Worm (Caenorhabditis elegans) whole organism, L4/young adult: Measurements from ENCODE around the gene cee-1.
A peak's percentile ranks its signal among the peaks of the same experiment; 100 is the strongest.

Experiments
- W03F9.2 ChIP-seq: fragments of 150-350 bp; optimal IDR thresholded peaks from 2 replicates; lab custom pipeline; 2014; ENCODE audit warnings: missing biosample characterization, missing genetic modification characterization
- dao-5 ChIP-seq: sonication (generic microtip); optimal IDR thresholded peaks from 2 replicates; lab custom pipeline; 2016; ENCODE audit warnings: missing genotype, missing genetic modification characterization, moderate library complexity, missing compliant biosample characterization
- him-1 ChIP-seq: sonication (generic microtip); optimal IDR thresholded peaks from 2 replicates; lab custom pipeline; 2016; ENCODE audit warnings: missing genotype, missing genetic modification reagents, missing genetic modification characterization, missing compliant biosample characterization

cee-1 gene

DNA sequence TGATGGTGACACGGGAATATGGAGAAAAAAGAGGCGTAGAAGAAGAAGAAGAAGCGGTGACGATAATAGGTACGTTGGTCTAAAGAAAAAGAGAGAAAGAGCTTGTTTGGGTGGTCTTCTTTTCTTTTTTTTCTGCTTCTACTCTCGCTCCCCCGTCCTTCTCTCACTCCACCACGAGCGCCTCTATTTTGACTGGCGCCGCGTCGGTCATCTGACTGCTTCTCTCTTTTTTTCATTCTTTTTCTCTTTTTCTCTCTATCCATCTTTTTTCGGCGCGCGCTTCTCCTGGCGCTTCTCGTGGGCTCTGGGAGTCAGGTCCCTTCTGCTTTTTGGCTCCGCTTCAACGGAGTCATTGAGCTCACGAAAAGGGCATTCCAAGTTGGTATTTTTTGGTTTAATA is 37.8 kb downstream of the cee-1 start:
- TF ChIP-seq him-1 (peak; percentile 27), W03F9.2 (no peak)

DNA sequence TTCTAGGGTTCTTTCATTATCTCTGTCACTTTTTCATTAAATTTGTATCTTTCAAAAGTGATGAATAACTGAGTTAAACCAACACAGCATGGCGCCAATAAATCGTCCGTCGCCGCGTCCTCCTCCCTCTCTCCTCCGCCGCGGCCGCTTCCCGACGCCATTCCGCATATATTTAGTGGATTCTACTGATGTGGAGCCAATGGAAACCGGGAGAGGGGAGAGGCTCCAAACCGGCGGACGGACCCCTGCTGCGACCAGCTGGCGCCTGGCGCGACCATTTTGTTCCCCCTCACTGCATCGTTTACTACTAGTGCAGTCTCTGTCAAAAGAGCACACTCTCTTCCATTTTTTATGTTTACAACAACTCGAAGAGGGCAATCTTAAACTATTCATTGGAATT is 38.7 kb downstream of the cee-1 start:
- TF ChIP-seq him-1, result no peak
- no peak for TF ChIP-seq W03F9.2
- no peak for TF ChIP-seq dao-5

DNA sequence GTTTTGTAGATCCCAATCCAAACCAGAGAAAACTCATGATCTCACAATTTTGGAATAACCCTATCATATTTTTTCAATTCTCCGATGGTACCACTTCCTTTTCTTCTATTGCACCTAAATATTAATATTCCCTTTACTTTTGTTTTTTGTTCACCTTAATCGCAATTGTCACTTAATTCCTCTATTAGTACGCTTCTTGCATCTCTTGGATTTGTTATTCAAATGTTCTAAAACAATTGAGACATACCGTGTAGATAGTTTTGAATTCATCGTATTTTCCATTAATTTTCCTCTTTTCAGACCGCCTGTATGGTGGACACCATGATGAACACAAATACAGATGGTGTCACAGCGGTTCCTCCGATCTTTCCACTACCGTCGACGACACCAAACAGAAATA is 39.3 kb downstream of the cee-1 start, which contains the start of gene flh-2:
TSS of gene flh-2 (plus strand) at position 301 of the 400 bp plus-strand sequence.
- TF ChIP-seq him-1 (no peak), dao-5 (no peak), W03F9.2 (no peak)

DNA sequence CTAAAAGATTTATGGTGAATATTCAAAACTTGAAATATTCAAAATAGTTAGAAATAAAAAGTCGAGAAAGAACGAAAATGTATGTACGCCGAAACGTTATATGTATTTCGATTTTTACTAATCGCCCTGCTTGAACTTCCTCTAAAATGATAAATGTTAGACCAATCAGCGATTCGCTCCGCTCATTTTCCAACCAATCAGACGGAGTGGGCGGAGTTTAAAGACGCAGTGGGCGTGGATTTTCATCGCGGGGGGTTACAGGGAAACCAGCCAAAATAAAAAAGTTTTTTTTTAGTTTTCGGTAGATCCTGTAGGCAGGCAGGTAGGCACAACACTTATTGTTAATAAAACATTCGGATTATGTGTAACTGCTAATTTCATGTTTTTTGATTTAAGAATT is 40.5 kb downstream of the cee-1 start:
- no peak for TF ChIP-seq W03F9.2
- no peak for TF ChIP-seq dao-5
- no peak for TF ChIP-seq him-1

DNA sequence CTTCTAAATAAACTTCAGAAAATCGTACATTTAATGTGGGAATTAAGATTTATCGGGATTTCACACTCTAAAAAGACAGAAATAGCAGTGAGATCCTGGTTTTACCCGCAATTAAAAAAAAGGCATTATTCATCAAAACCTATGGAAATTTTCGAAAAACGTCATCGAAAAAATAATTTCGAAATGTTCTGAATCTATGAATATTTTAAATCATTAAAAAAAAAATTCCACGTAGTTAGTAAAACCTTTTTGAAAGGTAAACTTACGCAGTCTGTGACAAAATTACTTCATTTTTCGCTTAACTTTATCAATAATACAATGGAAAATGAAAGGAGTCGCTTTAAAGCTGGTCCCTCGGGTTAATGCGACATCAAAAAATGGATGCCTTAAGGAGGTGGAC is 44.1 kb downstream of the cee-1 start, which contains the start of gene C26E6.1:
TSS of gene C26E6.1 (plus strand) at position 301 of the 400 bp plus-strand sequence.
- no peak for TF ChIP-seq W03F9.2
- no peak for TF ChIP-seq him-1
- TF ChIP-seq dao-5, result no peak

DNA sequence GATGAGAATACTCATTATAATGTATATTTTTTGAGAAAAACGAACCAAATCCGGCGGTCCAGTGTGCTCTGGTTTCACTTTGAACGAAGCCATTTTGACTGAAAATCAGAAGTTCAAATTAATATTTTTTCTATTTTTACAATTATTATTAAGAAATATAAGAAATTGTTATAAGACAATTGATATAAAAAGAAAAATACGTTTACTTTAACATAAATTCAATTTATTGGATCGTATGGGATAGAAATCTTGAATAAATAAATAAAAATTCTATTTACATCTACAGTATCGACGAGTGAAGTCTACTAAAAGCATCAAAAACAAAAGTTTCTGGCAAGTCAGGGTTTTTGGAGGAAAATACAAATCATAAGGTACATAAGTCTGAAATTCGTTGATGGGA is 47.7 kb downstream of the cee-1 start, which contains the start of gene C27F2.4:
TSS of gene C27F2.4 (minus strand) at position 101 of the 400 bp plus-strand sequence.
- TF ChIP-seq W03F9.2 (no peak), him-1 (no peak), dao-5 (no peak)

DNA sequence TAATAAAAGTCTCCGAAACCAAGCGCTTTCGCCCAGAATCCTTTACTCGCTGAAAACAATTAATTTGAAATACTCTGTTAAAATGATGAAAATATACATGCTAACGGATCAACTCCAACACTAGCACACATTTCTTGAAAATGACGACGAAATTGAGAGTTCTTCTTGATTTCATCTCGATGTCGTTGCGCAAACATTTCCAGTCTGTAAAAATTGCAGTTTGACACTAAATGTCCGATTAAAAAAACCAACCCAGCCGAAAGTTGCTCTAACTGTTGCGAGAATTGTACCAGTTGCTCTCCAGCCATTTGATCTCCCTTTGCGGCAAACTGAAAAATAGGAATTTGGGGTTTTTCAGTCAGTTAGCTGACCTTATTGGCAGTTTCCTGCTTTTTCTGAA is 48.8 kb downstream of the cee-1 start:
- no peak for TF ChIP-seq W03F9.2
- no peak for TF ChIP-seq him-1
- no peak for TF ChIP-seq dao-5

DNA sequence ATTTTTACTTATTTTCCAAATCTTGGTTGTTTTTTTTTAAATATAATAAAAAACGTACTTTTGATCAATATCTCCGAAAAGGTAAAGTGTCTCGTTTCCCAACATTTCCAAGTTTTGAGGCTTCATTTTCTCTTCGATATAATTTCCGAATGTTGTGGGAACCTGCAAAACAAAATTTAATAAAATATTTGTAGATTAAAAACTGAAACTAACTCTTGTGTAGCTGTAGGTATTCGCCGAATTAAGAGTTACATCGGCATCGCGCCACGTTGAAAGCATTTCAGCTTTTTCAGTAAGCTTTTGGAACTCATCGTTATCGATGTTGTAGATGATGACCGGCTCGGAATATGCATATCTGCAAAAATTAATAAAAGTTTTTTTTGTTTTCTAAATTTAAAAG is 49.9 kb downstream of the cee-1 start, which contains the start of gene vps-22:
TSS of gene vps-22 (minus strand) at position 101 of the 400 bp plus-strand sequence.
- no peak for TF ChIP-seq W03F9.2

DNA sequence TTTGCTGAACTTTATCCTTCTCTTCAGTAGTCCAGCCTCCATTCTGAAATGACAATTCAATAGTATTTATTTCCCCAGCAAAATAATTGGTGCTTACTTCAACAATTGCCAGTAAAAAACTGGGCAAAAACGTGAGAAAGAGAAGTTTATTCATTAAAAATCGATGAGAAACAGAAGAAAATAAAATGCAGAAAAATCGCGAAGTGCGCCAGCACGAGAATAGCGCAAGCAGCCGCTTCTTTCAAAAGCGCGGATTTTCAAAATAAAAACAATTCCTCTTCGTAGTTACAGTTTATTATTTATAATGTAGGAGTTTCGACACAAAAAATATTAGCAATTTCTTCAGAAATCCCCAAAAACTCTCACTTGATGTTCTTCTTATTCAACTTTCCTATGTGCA is 50.4 kb downstream of the cee-1 start, which contains the start of gene C27F2.9:
TSS of gene C27F2.9 (minus strand) at position 159 of the 400 bp plus-strand sequence.
- TF ChIP-seq him-1 (peak; percentile 85), W03F9.2 (peak; percentile 93), dao-5 (no peak)
